Fruit fly (Drosophila melanogaster): ENCODE measurements around the gene CG5892.

DNA sequence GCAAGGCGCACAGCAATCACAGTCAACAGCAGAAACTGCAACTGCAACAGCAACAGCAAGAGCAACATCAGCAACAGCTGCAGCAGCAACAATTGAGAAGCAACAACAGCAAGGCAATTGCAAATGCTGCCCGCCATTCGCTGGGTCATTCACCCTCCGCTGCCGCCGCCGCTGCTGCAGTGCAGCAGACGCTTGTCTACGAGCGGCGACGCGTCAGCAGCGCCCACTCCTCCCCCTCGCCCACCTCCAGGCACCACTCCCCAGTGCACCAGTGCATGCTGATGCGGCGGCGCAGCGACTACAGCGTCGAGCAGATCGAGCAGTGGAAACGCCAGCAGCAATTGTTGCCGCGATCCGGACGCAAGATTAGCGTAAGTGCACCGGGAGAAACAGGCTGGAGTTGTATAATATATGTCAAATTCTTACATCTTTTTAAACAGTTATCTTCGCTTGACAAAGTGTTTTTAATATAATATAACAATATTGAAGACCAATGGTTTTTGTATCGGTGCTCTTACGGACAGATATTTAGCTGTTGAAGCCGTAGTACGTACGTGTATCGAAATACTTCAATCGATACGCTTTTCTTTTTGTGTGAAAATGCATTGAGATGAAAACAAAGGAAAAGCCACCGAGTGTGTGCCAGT is 36.6 kb upstream of the CG5892 start:
- TF ChIP-seq fru (GFP tag; optimal IDR thresholded peaks at IDR 0.05) = peak; percentile 33
- TF ChIP-seq Sp1 (GFP tag; optimal IDR thresholded peaks at IDR 0.05) = peak; percentile 14
- peak; percentile 39 for TF ChIP-seq h (GFP tag; optimal IDR thresholded peaks at IDR 0.05)
- TF ChIP-seq lola (GFP tag; optimal IDR thresholded peaks at IDR 0.05) = no peak
- no peak for TF ChIP-seq Myc (optimal IDR thresholded peaks at IDR 0.05)
- TF ChIP-seq dmrt93B (GFP tag; optimal IDR thresholded peaks at IDR 0.05) = no peak
- no peak for TF ChIP-seq usp (GFP tag; optimal IDR thresholded peaks at IDR 0.05)
- peak; percentile 26 for TF ChIP-seq Dfd (GFP tag; optimal IDR thresholded peaks at IDR 0.05)
- no peak for TF ChIP-seq Rel (GFP tag; optimal IDR thresholded peaks at IDR 0.05)
- no peak for TF ChIP-seq Rel (tag; optimal IDR thresholded peaks at IDR 0.05)
- no peak for TF ChIP-seq pan (optimal IDR thresholded peaks at IDR 0.05)
- TF ChIP-seq Mio (GFP tag; optimal IDR thresholded peaks at IDR 0.05) = no peak
- no peak for TF ChIP-seq N (GFP tag; optimal IDR thresholded peaks at IDR 0.05)
